Fruit fly (Drosophila melanogaster): Measurements from ENCODE around the gene CG8349.

Gene CG8349

dm6 chr2L:8210468-8210867, 5.2 kb upstream of the CG8349 start:
- TF ChIP-seq CG8478 (optimal IDR thresholded peaks at IDR 0.05) (no peak), CTCF (optimal IDR thresholded peaks at IDR 0.05) (peak; percentile 47 to 51)

DNA sequence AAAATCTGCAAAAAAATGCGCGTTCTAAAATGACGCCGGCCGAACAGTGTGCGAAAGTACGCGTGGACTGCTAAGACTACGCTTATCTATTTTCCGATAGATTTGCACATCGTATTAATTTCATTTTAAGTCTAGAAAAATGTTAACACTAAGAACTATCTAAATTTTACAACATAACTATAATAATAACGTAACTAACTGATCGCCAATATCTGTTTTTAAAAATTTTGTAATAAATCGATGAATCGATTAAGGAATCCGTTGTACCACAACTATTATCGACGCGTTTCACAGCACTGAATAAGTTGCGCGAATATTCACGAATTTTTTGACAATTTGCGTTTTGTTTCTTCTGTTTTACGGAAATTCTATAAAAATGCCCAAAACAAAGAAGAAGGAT, 4.6 kb upstream of the CG8349 start, which contains the start of gene Ssb-c31a:
TSS of gene Ssb-c31a (plus strand) at position 278 of the 400 bp plus-strand sequence.
- no peak for TF ChIP-seq CTCF (optimal IDR thresholded peaks at IDR 0.05)
- TF ChIP-seq CG8478 (optimal IDR thresholded peaks at IDR 0.05), result no peak

- TF ChIP-seq CG8478 (optimal IDR thresholded peaks at IDR 0.05), result no peak
- TF ChIP-seq CTCF (optimal IDR thresholded peaks at IDR 0.05), result peak in 1 of 2 experiments; percentile 16
These were observed 2.9 kb upstream of the CG8349 start, which contains the start of the genes CG8372 and CG8360 for dm6 chr2L:8212666-8213270. Gene CG8372, minus strand, starts transcription at chr2L:8212902. Gene CG8360, plus strand, starts transcription at chr2L:8212959.

DNA sequence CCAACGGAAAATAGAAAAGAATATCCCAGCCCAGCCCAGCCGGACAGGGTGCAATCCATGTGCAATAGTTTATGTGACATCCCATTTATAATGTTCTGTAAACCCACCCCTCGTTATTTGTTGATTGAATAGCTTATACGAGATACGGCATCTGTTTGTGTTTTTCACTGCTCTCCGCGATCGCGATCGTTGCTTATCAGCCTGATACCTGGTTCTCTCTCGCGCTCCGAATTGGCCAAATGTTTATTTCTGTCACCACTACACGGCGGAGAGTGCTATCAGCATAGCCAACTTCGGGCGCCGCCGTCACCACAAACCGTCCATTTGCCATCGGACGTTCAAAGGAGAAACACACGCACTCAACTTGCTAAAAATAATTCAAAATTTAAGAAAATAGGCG, 1.7 kb upstream of the CG8349 start, which contains the start of gene CG8353:
TSS of gene CG8353 (plus strand) at position 59 of the 400 bp plus-strand sequence.
- TF ChIP-seq CTCF (optimal IDR thresholded peaks at IDR 0.05), result no peak

DNA sequence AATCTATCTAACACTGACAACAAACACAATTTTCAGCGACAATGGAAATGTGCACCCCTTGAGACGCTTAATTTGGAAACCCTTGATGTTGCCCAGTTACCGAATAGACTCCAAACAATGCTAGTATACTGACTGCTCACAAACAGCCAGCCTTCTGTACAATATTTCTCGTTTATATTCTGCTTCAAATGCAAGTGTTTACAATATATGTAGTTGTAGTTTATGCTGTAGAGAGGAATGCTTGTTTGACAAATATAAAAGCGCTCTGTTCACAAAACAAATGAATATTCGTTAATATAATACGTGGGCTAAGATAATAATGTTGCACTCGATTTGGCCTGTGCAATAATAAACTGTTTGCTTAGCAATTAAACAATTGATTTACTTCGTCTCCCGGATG, 2.2 kb downstream of the CG8349 start, which contains the start of gene CG8292:
TSS of gene CG8292 (minus strand) at position 101 of the 400 bp plus-strand sequence.
- no peak for TF ChIP-seq CG8478 (optimal IDR thresholded peaks at IDR 0.05)
- no peak for TF ChIP-seq CTCF (optimal IDR thresholded peaks at IDR 0.05)

- TF ChIP-seq CTCF (optimal IDR thresholded peaks at IDR 0.05) (no peak), CG8478 (optimal IDR thresholded peaks at IDR 0.05) (no peak)
These were observed 4.7 kb downstream of the CG8349 start, which contains the start of gene Snx6 for dm6 chr2L:8220393-8220934. Gene Snx6, minus strand, starts transcription at chr2L:8220741.

- no peak for TF ChIP-seq CG8478 (optimal IDR thresholded peaks at IDR 0.05)
- TF ChIP-seq CTCF (optimal IDR thresholded peaks at IDR 0.05), result no peak
These were observed 13.4 kb downstream of the CG8349 start for dm6 chr2L:8229134-8229533.

DNA sequence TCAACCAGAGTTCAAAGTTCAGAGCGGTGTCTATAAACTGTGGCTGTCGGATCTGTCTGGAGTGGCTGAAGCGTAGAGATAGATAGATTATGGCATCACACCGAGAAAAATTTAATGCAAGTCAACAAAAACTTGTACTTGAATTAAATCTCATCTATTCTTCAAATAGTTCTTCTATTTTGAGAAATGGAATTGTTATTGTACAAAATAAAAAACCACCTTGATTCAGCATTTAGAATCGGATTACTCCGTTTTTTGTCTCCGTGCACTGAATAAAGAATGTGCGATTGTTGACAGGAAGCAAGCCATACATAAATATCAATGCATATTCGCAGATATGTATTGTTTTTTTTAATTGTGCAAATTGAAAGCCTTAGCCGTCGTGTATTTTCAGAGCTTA, 13.9 kb downstream of the CG8349 start:
- TF ChIP-seq CG8478 (optimal IDR thresholded peaks at IDR 0.05) (no peak), CTCF (optimal IDR thresholded peaks at IDR 0.05) (no peak)

DNA sequence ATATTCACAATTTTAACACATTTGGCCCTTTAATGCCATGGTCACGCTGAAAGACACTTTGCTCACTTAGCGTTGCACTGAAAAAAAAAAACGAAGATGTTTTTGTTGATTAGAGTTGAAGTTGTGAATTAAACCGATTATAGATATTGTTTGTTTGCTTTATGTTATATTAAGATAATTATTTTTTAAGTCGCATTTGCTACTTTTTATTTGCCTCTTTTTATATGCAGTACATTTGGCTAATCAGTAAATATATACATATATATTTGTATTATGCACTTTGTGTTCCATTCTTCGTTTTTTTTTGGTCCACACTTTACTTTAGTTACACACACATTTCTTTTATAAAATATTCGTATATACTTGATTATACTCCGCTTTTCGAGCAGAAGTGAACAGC, 14.5 kb downstream of the CG8349 start:
- TF ChIP-seq CG8478 (optimal IDR thresholded peaks at IDR 0.05) (no peak), CTCF (optimal IDR thresholded peaks at IDR 0.05) (no peak)

dm6 chr2L:8232389-8232788, 16.7 kb downstream of the CG8349 start:
- TF ChIP-seq CTCF (optimal IDR thresholded peaks at IDR 0.05), result no peak
- TF ChIP-seq CG8478 (optimal IDR thresholded peaks at IDR 0.05), result no peak

- TF ChIP-seq CG8478 (optimal IDR thresholded peaks at IDR 0.05), result no peak
- TF ChIP-seq CTCF (optimal IDR thresholded peaks at IDR 0.05), result no peak
These were observed 17.9 kb downstream of the CG8349 start for dm6 chr2L:8233571-8233970.

DNA sequence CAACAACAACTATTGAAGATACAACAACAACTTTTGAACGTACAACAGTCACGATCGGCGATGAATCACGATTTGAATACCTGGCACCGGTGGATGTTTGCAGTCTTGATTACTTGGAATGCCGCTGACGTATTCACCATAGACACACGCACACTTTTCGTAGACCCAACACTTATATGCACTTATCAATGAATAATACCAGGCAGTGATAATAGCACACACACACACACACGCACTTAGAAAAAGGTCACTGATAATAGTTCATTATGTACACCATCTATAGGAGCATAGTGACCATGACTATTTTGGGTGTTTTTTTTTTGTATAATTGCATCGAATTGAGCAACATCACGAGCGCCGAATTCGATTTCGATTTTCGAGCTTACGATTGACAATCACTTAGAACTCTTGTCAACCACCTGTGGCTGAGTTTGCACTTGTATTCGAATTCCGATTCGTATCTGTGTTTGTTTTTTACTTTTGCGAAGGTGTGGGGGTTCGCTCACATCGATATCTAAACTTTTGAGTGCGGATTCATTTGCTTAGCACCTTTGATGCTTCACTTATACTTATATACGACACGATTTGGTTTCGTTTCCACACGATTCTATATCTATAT, 23.4 kb downstream of the CG8349 start:
- no peak for TF ChIP-seq CTCF (optimal IDR thresholded peaks at IDR 0.05)
- TF ChIP-seq CG8478 (optimal IDR thresholded peaks at IDR 0.05), result no peak

dm6 chr2L:8239712-8240245, 24.1 kb downstream of the CG8349 start, which contains the start of gene Pvr:
Gene Pvr, minus strand, starts transcription at chr2L:8239878.
- TF ChIP-seq CTCF (optimal IDR thresholded peaks at IDR 0.05), result peak in 1 of 2 experiments; percentile 55
- TF ChIP-seq CG8478 (optimal IDR thresholded peaks at IDR 0.05), result no peak

dm6 chr2L:8241700-8242099, 26.0 kb downstream of the CG8349 start, which contains the start of gene Spn28F:
Gene Spn28F, minus strand, starts transcription at chr2L:8241800.
- TF ChIP-seq CTCF (optimal IDR thresholded peaks at IDR 0.05) (no peak), CG8478 (optimal IDR thresholded peaks at IDR 0.05) (no peak)

DNA sequence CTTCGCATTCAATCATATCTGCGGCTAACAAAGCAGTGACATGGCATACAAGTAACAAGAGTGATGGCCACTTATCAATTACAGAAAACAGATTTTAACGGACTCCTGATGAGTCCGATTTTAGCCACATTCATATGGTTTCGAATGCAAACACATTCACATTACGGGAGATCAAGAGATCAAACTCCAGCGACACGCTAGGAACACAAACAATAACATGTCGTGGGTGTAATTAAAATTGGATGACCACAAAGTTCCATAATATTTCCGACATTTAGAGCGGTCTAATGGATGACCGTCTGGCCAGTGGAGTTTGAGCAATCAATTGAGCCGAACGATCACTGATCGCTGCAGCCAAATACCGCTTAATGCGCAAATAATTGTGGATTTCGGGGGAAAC, 26.5 kb downstream of the CG8349 start, which contains the start of gene CG14277:
TSS of gene CG14277 (plus strand) at position 301 of the 400 bp plus-strand sequence.
- TF ChIP-seq CG8478 (optimal IDR thresholded peaks at IDR 0.05) (no peak), CTCF (optimal IDR thresholded peaks at IDR 0.05) (no peak)
